Fruit fly (Drosophila melanogaster) whole organism, embryonic: ENCODE results near the gene Atat.
A peak's percentile ranks its signal among the peaks of the same experiment; 100 is the strongest.

Experiments used
- C15 ChIP-seq: fragments of 200-800 bp; sonication (Bioruptor generic); IDR thresholded peaks from 3 replicates; pipeline ENCODE4 v1.3.6; 2022; ENCODE audit warnings: missing biosample characterization, missing genetic modification characterization
- CG10209 ChIP-seq: fragments of 200-800 bp; sonication (Bioruptor generic); optimal IDR thresholded peaks from 3 replicates; lab custom pipeline; 2017; ENCODE audit warnings: missing biosample characterization, mild to moderate bottlenecking, missing genetic modification characterization, missing genetic modification reagents
- CG12155 ChIP-seq: fragments of 200-800 bp; sonication (Bioruptor generic); optimal IDR thresholded peaks from 3 replicates; lab custom pipeline; 2016; ENCODE audit warnings: missing biosample characterization, missing genetic modification characterization
- CG12236 ChIP-seq: fragments of 200-800 bp; sonication (Bioruptor generic); optimal IDR thresholded peaks from 2 replicates; lab custom pipeline; 2016; ENCODE audit warnings: missing biosample characterization, missing genetic modification characterization
- CG12659 ChIP-seq: fragments of 200-800 bp; sonication (Bioruptor generic); optimal IDR thresholded peaks from 3 replicates; lab custom pipeline; 2017; ENCODE audit warnings: mild to moderate bottlenecking, missing biosample characterization, missing genetic modification reagents, missing genetic modification characterization
- CG12744 ChIP-seq: fragments of 200-800 bp; sonication (Bioruptor generic); optimal IDR thresholded peaks from 2 replicates; lab custom pipeline; 2016; ENCODE audit warnings: missing biosample characterization, missing genetic modification characterization
- CG12769 ChIP-seq: fragments of 200-800 bp; sonication (Bioruptor generic); optimal IDR thresholded peaks from 2 replicates; lab custom pipeline; 2019; ENCODE audit warnings: missing biosample characterization, mild to moderate bottlenecking, missing genetic modification characterization, moderate library complexity
- CG13123 ChIP-seq: fragments of 200-800 bp; sonication (Bioruptor generic); optimal IDR thresholded peaks from 2 replicates; lab custom pipeline; 2016; ENCODE audit warnings: missing biosample characterization, missing genetic modification characterization
- CG13287 ChIP-seq: fragments of 200-800 bp; sonication (Bioruptor generic); IDR thresholded peaks from 2 replicates; pipeline ENCODE4 v1.3.6; 2022; ENCODE audit warnings: missing biosample characterization, missing genetic modification characterization; ENCODE audit not compliant: partially characterized antibody
- CG15269 ChIP-seq: fragments of 200-800 bp; sonication (Bioruptor generic); optimal IDR thresholded peaks from 2 replicates; lab custom pipeline; 2018; ENCODE audit warnings: missing biosample characterization, mild to moderate bottlenecking, missing genetic modification characterization, moderate library complexity
- CG17328 ChIP-seq: fragments of 200-800 bp; sonication (Bioruptor generic); IDR thresholded peaks from 2 replicates; pipeline ENCODE4 v1.3.6; 2022; ENCODE audit warnings: missing biosample characterization, missing genetic modification characterization
- CG17612 ChIP-seq: fragments of 200-800 bp; sonication (Bioruptor generic); IDR thresholded peaks from 2 replicates; pipeline ENCODE4 v1.3.6; 2022; ENCODE audit warnings: missing biosample characterization, missing genetic modification characterization
- CG18764 ChIP-seq: fragments of 200-800 bp; sonication (Bioruptor generic); optimal IDR thresholded peaks from 3 replicates; lab custom pipeline; 2016; ENCODE audit warnings: missing biosample characterization, missing genetic modification characterization
- CG2116 ChIP-seq: fragments of 200-800 bp; sonication (Bioruptor generic); optimal IDR thresholded peaks from 3 replicates; lab custom pipeline; 2018; ENCODE audit warnings: missing biosample characterization, mild to moderate bottlenecking, missing genetic modification characterization
- CG2120 ChIP-seq: fragments of 200-800 bp; sonication (Bioruptor generic); optimal IDR thresholded peaks from 3 replicates; lab custom pipeline; 2016; ENCODE audit warnings: missing biosample characterization, missing genetic modification characterization
- CG2199 ChIP-seq: fragments of 200-800 bp; sonication (Bioruptor generic); IDR thresholded peaks from 3 replicates; pipeline ENCODE4 v1.3.6; 2022; ENCODE audit warnings: missing biosample characterization, missing genetic modification characterization
- CG3065 ChIP-seq: fragments of 200-800 bp; sonication (Bioruptor generic); optimal IDR thresholded peaks from 2 replicates; lab custom pipeline; 2016; ENCODE audit warnings: missing biosample characterization, missing genetic modification characterization
- CG4282 ChIP-seq: fragments of 200-800 bp; sonication (Bioruptor generic); optimal IDR thresholded peaks from 2 replicates; lab custom pipeline; 2016; ENCODE audit warnings: missing biosample characterization, missing genetic modification characterization
- CG4730 ChIP-seq: fragments of 200-800 bp; sonication (Bioruptor generic); IDR thresholded peaks from 2 replicates; pipeline ENCODE4 v1.3.6; 2022; ENCODE audit warnings: missing biosample characterization, missing genetic modification characterization
- CG6791 ChIP-seq: fragments of 200-800 bp; sonication (Bioruptor generic); IDR thresholded peaks from 3 replicates; pipeline ENCODE4 v1.3.6; 2022; ENCODE audit warnings: missing biosample characterization, missing genetic modification characterization; ENCODE audit not compliant: partially characterized antibody
- CG7963 ChIP-seq: fragments of 200-800 bp; sonication (Bioruptor generic); IDR thresholded peaks from 3 replicates; pipeline ENCODE4 v1.3.6; 2022; ENCODE audit warnings: missing biosample characterization, missing genetic modification characterization; ENCODE audit not compliant: partially characterized antibody
- CG9609 ChIP-seq: fragments of 200-800 bp; sonication (Bioruptor generic); optimal IDR thresholded peaks from 3 replicates; lab custom pipeline; 2016; ENCODE audit warnings: missing biosample characterization, missing genetic modification characterization
- CG9876 ChIP-seq: fragments of 200-800 bp; sonication (Bioruptor generic); optimal IDR thresholded peaks from 2 replicates; lab custom pipeline; 2016; ENCODE audit warnings: missing biosample characterization, missing genetic modification characterization
- CHES-1-like ChIP-seq: fragments of 200-800 bp; sonication (Bioruptor generic); optimal IDR thresholded peaks from 2 replicates; lab custom pipeline; 2016; ENCODE audit warnings: missing biosample characterization, missing genetic modification characterization
- D ChIP-seq, 2 experiments: fragments of 200-800 bp in 1 of 2; fragments of >200 bp in 1 of 2; sonication (Bioruptor generic) in 1 of 2; optimal IDR thresholded peaks; 2 replicates in 1 of 2; 3 replicates in 1 of 2; lab custom pipeline; 2017; ENCODE audit warnings: mild to moderate bottlenecking in 1 of 2, missing biosample characterization in 1 of 2, missing genetic modification characterization in 1 of 2, missing genetic modification reagents in 1 of 2
- Dad ChIP-seq: fragments of 200-800 bp; sonication (Bioruptor generic); optimal IDR thresholded peaks from 3 replicates; lab custom pipeline; 2016; ENCODE audit warnings: missing biosample characterization, missing genetic modification characterization
- Dip2 ChIP-seq: fragments of 200-800 bp; sonication (Bioruptor generic); IDR thresholded peaks from 2 replicates; pipeline ENCODE4 v1.3.6; 2022; ENCODE audit warnings: missing biosample characterization, missing genetic modification characterization
- E2f1 ChIP-seq: fragments of 200-800 bp; sonication (Bioruptor generic); IDR thresholded peaks from 2 replicates; pipeline ENCODE4 v1.3.6; 2022; ENCODE audit warnings: missing biosample characterization, missing genetic modification characterization
- Hmx ChIP-seq: fragments of 200-800 bp; sonication (Bioruptor generic); optimal IDR thresholded peaks from 2 replicates; lab custom pipeline; 2016; ENCODE audit warnings: missing biosample characterization, missing genetic modification characterization
- NC2β ChIP-seq: fragments of 200-800 bp; sonication (Bioruptor generic); optimal IDR thresholded peaks from 2 replicates; lab custom pipeline; 2016; ENCODE audit warnings: missing biosample characterization, missing genetic modification characterization
- NK7.1 ChIP-seq: fragments of 200-800 bp; sonication (Bioruptor generic); optimal IDR thresholded peaks from 3 replicates; lab custom pipeline; 2016; ENCODE audit warnings: missing biosample characterization, missing genetic modification characterization
- Nf-YB ChIP-seq: fragments of 200-800 bp; sonication (Bioruptor generic); optimal IDR thresholded peaks from 3 replicates; lab custom pipeline; 2019; ENCODE audit warnings: missing biosample characterization, mild to moderate bottlenecking, missing genetic modification characterization, moderate library complexity
- NfI ChIP-seq: fragments of 200-800 bp; sonication (Bioruptor generic); optimal IDR thresholded peaks from 3 replicates; lab custom pipeline; 2018; ENCODE audit warnings: missing biosample characterization, mild to moderate bottlenecking, missing genetic modification characterization, moderate library complexity
- Oli ChIP-seq: fragments of 200-800 bp; sonication (Bioruptor generic); optimal IDR thresholded peaks from 2 replicates; lab custom pipeline; 2018; ENCODE audit warnings: missing biosample characterization, mild to moderate bottlenecking, missing genetic modification characterization, moderate library complexity
- Ravus ChIP-seq: fragments of 200-800 bp; sonication (Bioruptor generic); IDR thresholded peaks from 2 replicates; pipeline ENCODE4 v1.3.6; 2022; ENCODE audit warnings: missing biosample characterization, missing genetic modification characterization
- Ssrp ChIP-seq: fragments of 200-800 bp; sonication (Bioruptor generic); optimal IDR thresholded peaks from 2 replicates; lab custom pipeline; 2018; ENCODE audit warnings: missing biosample characterization, mild to moderate bottlenecking, missing genetic modification characterization, moderate library complexity
- az2 ChIP-seq: fragments of 200-800 bp; sonication (Bioruptor generic); optimal IDR thresholded peaks from 3 replicates; lab custom pipeline; 2016; ENCODE audit warnings: missing biosample characterization, missing genetic modification characterization
- danr ChIP-seq: fragments of 200-800 bp; sonication (Bioruptor generic); IDR thresholded peaks from 2 replicates; pipeline ENCODE4 v1.3.6; 2022; ENCODE audit warnings: missing biosample characterization, missing genetic modification characterization
- grn ChIP-seq: fragments of 200-800 bp; sonication (Bioruptor generic); optimal IDR thresholded peaks from 3 replicates; lab custom pipeline; 2017; ENCODE audit warnings: missing biosample characterization, missing genetic modification characterization
- hkb ChIP-seq, 2 experiments: fragments of 200-800 bp in 1 of 2; fragments of >200 bp in 1 of 2; sonication (Bioruptor generic) in 1 of 2; IDR thresholded peaks in 1 of 2; optimal IDR thresholded peaks in 1 of 2; 2 replicates each; pipeline versions ENCODE4 v1.3.6 to Lab custom; 2017 to 2022; ENCODE audit warnings: missing biosample characterization in 1 of 2, missing genetic modification characterization in 1 of 2
- lov ChIP-seq, 2 experiments: fragments of 200-800 bp in 1 of 2; fragments of >200 bp in 1 of 2; sonication (Bioruptor generic) in 1 of 2; IDR thresholded peaks in 1 of 2; optimal IDR thresholded peaks in 1 of 2; 2 replicates in 1 of 2; 3 replicates in 1 of 2; pipeline versions ENCODE4 v1.3.6 to Lab custom; 2017 to 2022; ENCODE audit warnings: missing biosample characterization in 1 of 2, missing genetic modification characterization in 1 of 2
- mld ChIP-seq: fragments of 200-800 bp; sonication (Bioruptor generic); IDR thresholded peaks from 3 replicates; pipeline ENCODE4 v1.3.6; 2022; ENCODE audit warnings: missing biosample characterization, missing genetic modification characterization; ENCODE audit not compliant: partially characterized antibody
- schlank ChIP-seq: fragments of 200-800 bp; sonication (Bioruptor generic); optimal IDR thresholded peaks from 2 replicates; lab custom pipeline; 2018; ENCODE audit warnings: missing biosample characterization, mild to moderate bottlenecking, missing genetic modification characterization
- scrt ChIP-seq: fragments of 200-800 bp; sonication (Bioruptor generic); optimal IDR thresholded peaks from 2 replicates; lab custom pipeline; 2018; ENCODE audit warnings: missing biosample characterization, mild to moderate bottlenecking, missing genetic modification characterization, moderate library complexity
- shn ChIP-seq: fragments of 200-800 bp; sonication (Bioruptor generic); optimal IDR thresholded peaks from 3 replicates; lab custom pipeline; 2016; ENCODE audit warnings: missing biosample characterization, missing genetic modification characterization
- stwl ChIP-seq: fragments of 200-800 bp; sonication (Bioruptor generic); optimal IDR thresholded peaks from 3 replicates; lab custom pipeline; 2018; ENCODE audit warnings: missing biosample characterization, mild to moderate bottlenecking, missing genetic modification characterization, moderate library complexity
- wdn ChIP-seq: fragments of 200-800 bp; sonication (Bioruptor generic); IDR thresholded peaks from 2 replicates; pipeline ENCODE4 v1.3.6; 2022; ENCODE audit warnings: missing biosample characterization, missing genetic modification characterization
- z ChIP-seq: fragments of 200-800 bp; sonication (Bioruptor generic); IDR thresholded peaks from 3 replicates; pipeline ENCODE4 v1.3.6; 2022; ENCODE audit warnings: missing biosample characterization, missing genetic modification characterization

Atat gene

dm6 chr3L:9410754-9411423, 15.7 kb downstream of the Atat start, which contains the start of the genes CG4022 and Cpsf5 (continued):
- TF ChIP-seq CG9876 (GFP tag; lab: Kevin White, UChicago) = no peak
- TF ChIP-seq danr (GFP tag; lab: Robert Waterston, UW) = peak; percentile 52; the same call in 1 of the 2 replicates
- TF ChIP-seq shn = peak; percentile 44
- TF ChIP-seq CG2116 = peak; percentile 83
- TF ChIP-seq NfI (GFP tag; lab: Kevin White, UChicago) = peak; percentile 87
- TF ChIP-seq wdn (GFP tag; lab: Robert Waterston, UW) = peak; percentile 55; the same call in 1 of the 2 replicates
- TF ChIP-seq CG9609 (GFP tag; lab: Kevin White, UChicago) = peak; percentile 50
- TF ChIP-seq CG17328 = peak; percentile 87
- peak; percentile 80 for TF ChIP-seq CG10209 (GFP tag; lab: Kevin White, UChicago)
- TF ChIP-seq NK7.1 = no peak
- TF ChIP-seq grn (GFP tag; lab: Kevin White, UChicago) = peak; percentile 35
- peak; percentile 62 for TF ChIP-seq CG12744 (GFP tag; lab: Kevin White, UChicago)
- TF ChIP-seq CG2199 (GFP tag; lab: Robert Waterston, UW) = peak; percentile 26; the same call in 1 of the 3 replicates
- peak; percentile 85 for TF ChIP-seq az2 (GFP tag; lab: Kevin White, UChicago)
- no peak for TF ChIP-seq D (optimal IDR thresholded peaks at IDR 0.05; lab: Kevin White, UChicago)
- TF ChIP-seq D (GFP tag; optimal IDR thresholded peaks at IDR 0.05; lab: Kevin White, UChicago) = peak; percentile 75
- TF ChIP-seq CG4282 (GFP tag; lab: Kevin White, UChicago) = no peak
- no peak for TF ChIP-seq CG6791 (GFP tag; lab: Robert Waterston, UW)
- peak; percentile 88 for TF ChIP-seq CG15269 (tag; lab: Kevin White, UChicago)
- TF ChIP-seq CG4730 (GFP tag; lab: Robert Waterston, UW) = peak; percentile 62
- peak; percentile 89 for TF ChIP-seq CG2120 (GFP tag; lab: Kevin White, UChicago)
- TF ChIP-seq CG13123 (GFP tag; lab: Kevin White, UChicago) = peak; percentile 74
- peak; percentile 68 for TF ChIP-seq CG13287 (GFP tag; lab: Robert Waterston, UW)
- peak; percentile 79; the same call in 1 of the 3 replicates for TF ChIP-seq C15 (GFP tag; lab: Robert Waterston, UW)
- TF ChIP-seq CG12236 = no peak
- peak; percentile 63 for TF ChIP-seq schlank (tag; lab: Kevin White, UChicago)
- peak; percentile 34 for TF ChIP-seq Dad (GFP tag; lab: Kevin White, UChicago)
- peak; percentile 69 for TF ChIP-seq Oli (tag; lab: Kevin White, UChicago)
- TF ChIP-seq CG7963 (GFP tag; lab: Robert Waterston, UW) = no peak
- TF ChIP-seq CG3065 = peak; percentile 46
- peak; percentile 73 for TF ChIP-seq stwl (tag; lab: Kevin White, UChicago)
- TF ChIP-seq CG18764 (GFP tag; lab: Kevin White, UChicago) = peak; percentile 63
- peak; percentile 44 for TF ChIP-seq Hmx (GFP tag; lab: Kevin White, UChicago)
- TF ChIP-seq mld = no peak
- TF ChIP-seq NC2β = peak; percentile 44
- no peak for TF ChIP-seq z (GFP tag; lab: Robert Waterston, UW)
- TF ChIP-seq Nf-YB (GFP tag; lab: Kevin White, UChicago) = peak; percentile 70
- peak; percentile 25; the same call in 1 of the 2 replicates for TF ChIP-seq Ravus (GFP tag; lab: Robert Waterston, UW)
- peak; percentile 60 for TF ChIP-seq CHES-1-like (GFP tag; lab: Kevin White, UChicago)
- TF ChIP-seq CG12155 (GFP tag; lab: Kevin White, UChicago) = peak; percentile 82
- no peak for TF ChIP-seq hkb (optimal IDR thresholded peaks at IDR 0.05; lab: Kevin White, UChicago)
- peak; percentile 87 for TF ChIP-seq hkb (GFP tag; IDR thresholded peaks at IDR 0.05; lab: Robert Waterston, UW)
- TF ChIP-seq CG12769 (tag; lab: Kevin White, UChicago) = peak; percentile 71
- TF ChIP-seq E2f1 (GFP tag; lab: Robert Waterston, UW) = peak; percentile 79
- TF ChIP-seq Ssrp = peak; percentile 84
- TF ChIP-seq CG17612 (GFP tag; lab: Robert Waterston, UW) = no peak
- no peak for TF ChIP-seq lov (optimal IDR thresholded peaks at IDR 0.05; lab: Kevin White, UChicago)
- peak; percentile 71; the same call in 2 of the 3 replicates for TF ChIP-seq lov (GFP tag; IDR thresholded peaks at IDR 0.05; lab: Robert Waterston, UW)
- TF ChIP-seq CG12659 = peak; percentile 91
- peak; percentile 66 for TF ChIP-seq scrt
- no peak for TF ChIP-seq Dip2
